Worm (Caenorhabditis elegans): ENCODE data around the gene clec-255.

DNA sequence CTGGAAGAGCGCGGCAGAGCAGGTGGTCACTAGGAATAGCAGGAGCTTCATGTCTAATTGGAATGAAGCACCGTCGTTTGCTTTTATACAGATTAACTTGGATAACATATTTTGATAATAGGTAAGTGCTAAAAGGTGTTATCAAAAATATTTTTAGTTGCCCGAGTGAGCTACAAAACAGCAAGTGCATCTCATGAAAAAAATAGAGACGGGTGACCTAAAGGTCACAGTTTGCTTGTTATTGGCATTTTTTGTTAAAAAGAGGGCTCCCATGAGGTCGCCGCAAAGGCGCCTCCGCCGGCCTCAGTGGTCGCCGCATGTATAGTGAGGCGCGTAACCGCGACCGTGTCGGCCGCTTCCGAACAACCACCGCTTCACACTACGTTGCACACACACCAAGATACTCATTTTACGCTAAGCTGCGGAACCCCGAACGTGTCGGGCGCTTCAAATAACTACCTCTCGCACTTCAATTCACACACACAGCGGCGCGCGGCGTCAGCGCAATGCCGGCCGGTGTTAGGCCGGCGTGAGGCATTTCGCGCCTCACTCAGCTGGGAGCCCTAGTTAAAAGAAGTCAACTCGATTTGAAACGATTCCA lies 41.1 kb downstream of the clec-255 start, which contains the start of gene asp-19:
- TF ChIP-seq him-1 (tag; optimal IDR thresholded peaks at IDR 0.05) (no peak), W03F9.2 (tag; optimal IDR thresholded peaks at IDR 0.05) (no peak)

Measured in whole organism, L4/young adult.